Fruit fly (Drosophila melanogaster) whole organism, prepupa: ENCODE measurements around the gene CG42709.

Experiments used
- Blimp-1 ChIP-seq: fragments of 200-800 bp; sonication (Bioruptor generic); optimal IDR thresholded peaks from 3 replicates; lab custom pipeline; 2017; ENCODE audit warnings: missing biosample characterization, missing genetic modification characterization, mild to moderate bottlenecking, moderate library complexity, missing genetic modification reagents
- CG4318 ChIP-seq: fragments of 200-800 bp; sonication (Bioruptor generic); optimal IDR thresholded peaks from 3 replicates; lab custom pipeline; 2017; ENCODE audit warnings: missing biosample characterization, mild to moderate bottlenecking, missing genetic modification characterization
- CG6792 ChIP-seq: fragments of 200-800 bp; sonication (Bioruptor generic); optimal IDR thresholded peaks from 3 replicates; lab custom pipeline; 2016; ENCODE audit warnings: missing biosample characterization, missing genetic modification characterization
- Gug ChIP-seq: fragments of 200-800 bp; sonication (Bioruptor generic); IDR thresholded peaks from 2 replicates; pipeline ENCODE4 v1.3.6; 2022; ENCODE audit warnings: missing biosample characterization, missing genetic modification characterization
- Hr39 ChIP-seq: fragments of 200-800 bp; sonication (Bioruptor generic); optimal IDR thresholded peaks from 2 replicates; lab custom pipeline; 2016; ENCODE audit warnings: missing biosample characterization, missing genetic modification characterization
- Lpt ChIP-seq: fragments of 200-800 bp; sonication (Bioruptor generic); optimal IDR thresholded peaks from 3 replicates; lab custom pipeline; 2016; ENCODE audit warnings: missing biosample characterization, missing genetic modification characterization
- Met ChIP-seq: fragments of 200-800 bp; sonication (Bioruptor generic); optimal IDR thresholded peaks from 3 replicates; lab custom pipeline; 2016; ENCODE audit warnings: missing biosample characterization, missing genetic modification characterization
- Sox102F ChIP-seq: fragments of 200-800 bp; sonication (Bioruptor generic); optimal IDR thresholded peaks from 2 replicates; lab custom pipeline; 2016; ENCODE audit warnings: missing biosample characterization, mild to moderate bottlenecking, missing genetic modification characterization
- Sox15 ChIP-seq: fragments of 200-800 bp; sonication (Bioruptor generic); optimal IDR thresholded peaks from 3 replicates; lab custom pipeline; 2016; ENCODE audit warnings: missing biosample characterization, missing genetic modification characterization
- dac ChIP-seq: fragments of 200-800 bp; sonication (Bioruptor generic); optimal IDR thresholded peaks from 2 replicates; lab custom pipeline; 2017; ENCODE audit warnings: missing biosample characterization, mild to moderate bottlenecking, missing genetic modification characterization
- fd85E ChIP-seq: fragments of 200-800 bp; sonication (Bioruptor generic); optimal IDR thresholded peaks from 3 replicates; lab custom pipeline; 2016; ENCODE audit warnings: missing biosample characterization, missing genetic modification characterization
- net ChIP-seq: fragments of 200-800 bp; sonication (Bioruptor generic); optimal IDR thresholded peaks from 3 replicates; lab custom pipeline; 2016; ENCODE audit warnings: missing biosample characterization, missing genetic modification characterization

- TF ChIP-seq Sox15 = no peak
- TF ChIP-seq Hr39 = peak; percentile 18
- TF ChIP-seq dac (GFP tag; lab: Kevin White, UChicago) = no peak
- TF ChIP-seq net (GFP tag; lab: Kevin White, UChicago) = no peak
- TF ChIP-seq CG6792 (GFP tag; lab: Kevin White, UChicago) = peak; percentile 57
- TF ChIP-seq Met (GFP tag; lab: Kevin White, UChicago) = peak; percentile 56
- TF ChIP-seq Lpt = peak; percentile 43
- TF ChIP-seq Sox102F = peak; percentile 71
- TF ChIP-seq fd85E (GFP tag; lab: Kevin White, UChicago) = peak; percentile 51
- peak; percentile 13 for TF ChIP-seq Blimp-1 (GFP tag; lab: Kevin White, UChicago)
- no peak for TF ChIP-seq Gug (GFP tag; lab: Robert Waterston, UW)
- TF ChIP-seq CG4318 = no peak
Observed at dm6 chr3L:12806290-12806743, 16.3 kb downstream of the CG42709 start.
